Worm (Caenorhabditis elegans) whole organism, late embryonic: ENCODE measurements around the gene zipt-13.

ENCODE experiments used
- C08G9.2 ChIP-seq: sonication (generic microtip); optimal IDR thresholded peaks from 2 replicates; lab custom pipeline; 2016; ENCODE audit warnings: mild to moderate bottlenecking, missing genetic modification characterization, moderate library complexity, missing compliant biosample characterization
- C38D4.7 ChIP-seq: fragments of 200-800 bp; sonication (Bioruptor generic); optimal IDR thresholded peaks from 2 replicates; lab custom pipeline; 2018; ENCODE audit warnings: mild to moderate bottlenecking, missing genetic modification characterization, moderate library complexity, missing compliant biosample characterization
- F13H6.1 ChIP-seq: sonication (generic microtip); optimal IDR thresholded peaks from 2 replicates; lab custom pipeline; 2016; ENCODE audit warnings: missing genetic modification characterization, missing compliant biosample characterization
- K02D7.2 ChIP-seq: sonication (generic microtip); optimal IDR thresholded peaks from 2 replicates; lab custom pipeline; 2017; ENCODE audit warnings: mild to moderate bottlenecking, missing genetic modification characterization, missing compliant biosample characterization
- Y22D7AL.16 ChIP-seq: sonication (generic microtip); optimal IDR thresholded peaks from 2 replicates; lab custom pipeline; 2016; ENCODE audit warnings: missing genetic modification characterization, missing compliant biosample characterization
- ahr-1 ChIP-seq: sonication (generic microtip); optimal IDR thresholded peaks from 2 replicates; lab custom pipeline; 2016; ENCODE audit warnings: missing genetic modification characterization, missing compliant biosample characterization
- ceh-14 ChIP-seq: sonication (generic microtip); optimal IDR thresholded peaks from 2 replicates; lab custom pipeline; 2016; ENCODE audit warnings: missing genotype, missing genetic modification characterization, missing compliant biosample characterization
- ceh-18 ChIP-seq: sonication (generic microtip); optimal IDR thresholded peaks from 2 replicates; lab custom pipeline; 2016; ENCODE audit warnings: missing genetic modification characterization, missing compliant biosample characterization
- ceh-19 ChIP-seq: fragments of 200-800 bp; sonication (Bioruptor generic); optimal IDR thresholded peaks from 2 replicates; lab custom pipeline; 2018; ENCODE audit warnings: mild to moderate bottlenecking, missing genetic modification characterization, missing compliant biosample characterization
- ceh-2 ChIP-seq: sonication (generic microtip); optimal IDR thresholded peaks from 2 replicates; lab custom pipeline; 2016; ENCODE audit warnings: missing genotype, missing genetic modification characterization, missing compliant biosample characterization
- ceh-30 ChIP-seq: fragments of 150-350 bp; optimal IDR thresholded peaks from 2 replicates; lab custom pipeline; 2014; ENCODE audit warnings: missing biosample characterization, missing genetic modification characterization
- ceh-45 ChIP-seq: fragments of 200-800 bp; sonication (Bioruptor generic); IDR thresholded peaks from 2 replicates; pipeline ENCODE4 v1.3.6; 2022; ENCODE audit warnings: missing genetic modification reagents, missing genetic modification characterization, missing compliant biosample characterization
- ceh-6 ChIP-seq: fragments of 200-800 bp; sonication (Bioruptor generic); optimal IDR thresholded peaks from 2 replicates; lab custom pipeline; 2018; ENCODE audit warnings: mild to moderate bottlenecking, missing genetic modification characterization, missing compliant biosample characterization
- che-1 ChIP-seq: sonication (generic microtip); optimal IDR thresholded peaks from 2 replicates; lab custom pipeline; 2016; ENCODE audit warnings: mild to moderate bottlenecking, missing genetic modification characterization, missing compliant biosample characterization
- dmd-4 ChIP-seq: sonication (generic microtip); optimal IDR thresholded peaks from 2 replicates; lab custom pipeline; 2016; ENCODE audit warnings: borderline replicate concordance, missing genetic modification characterization, missing compliant biosample characterization
- dve-1 ChIP-seq: sonication (generic microtip); optimal IDR thresholded peaks from 2 replicates; lab custom pipeline; 2017; ENCODE audit warnings: antibody characterized with exemption, mild to moderate bottlenecking, missing genetic modification characterization, missing compliant biosample characterization
- ets-4 ChIP-seq: sonication (generic microtip); optimal IDR thresholded peaks from 2 replicates; lab custom pipeline; 2016; ENCODE audit warnings: missing genetic modification characterization, missing compliant biosample characterization
- eyg-1 ChIP-seq: sonication (generic microtip); optimal IDR thresholded peaks from 2 replicates; lab custom pipeline; 2016; ENCODE audit warnings: missing genotype, missing genetic modification characterization, missing compliant biosample characterization
- fax-1 ChIP-seq: sonication (generic microtip); optimal IDR thresholded peaks from 2 replicates; lab custom pipeline; 2016; ENCODE audit warnings: missing genotype, missing genetic modification characterization, missing compliant biosample characterization
- fkh-10 ChIP-seq: fragments of 150-350 bp; optimal IDR thresholded peaks from 2 replicates; lab custom pipeline; 2014; ENCODE audit warnings: missing biosample characterization, missing genetic modification reagents, missing genetic modification characterization
- fkh-6 ChIP-seq: sonication (generic microtip); optimal IDR thresholded peaks from 2 replicates; lab custom pipeline; 2016; ENCODE audit warnings: missing genetic modification characterization, missing compliant biosample characterization
- gmeb-2 ChIP-seq: sonication (generic microtip); optimal IDR thresholded peaks from 2 replicates; lab custom pipeline; 2016; ENCODE audit warnings: missing genetic modification characterization, inconsistent platforms, missing compliant biosample characterization
- hlh-15 ChIP-seq: sonication (generic microtip); optimal IDR thresholded peaks from 2 replicates; lab custom pipeline; 2016; ENCODE audit warnings: missing genetic modification characterization, missing compliant biosample characterization
- hlh-30 ChIP-seq: sonication (generic microtip); optimal IDR thresholded peaks from 2 replicates; lab custom pipeline; 2017; ENCODE audit warnings: antibody characterized with exemption, missing genetic modification characterization, missing compliant biosample characterization; ENCODE audit not compliant: insufficient read depth
- hlh-6 ChIP-seq: sonication (generic microtip); optimal IDR thresholded peaks from 2 replicates; lab custom pipeline; 2016; ENCODE audit warnings: missing genotype, missing genetic modification characterization, missing compliant biosample characterization
- hlh-8 ChIP-seq: sonication (generic microtip); optimal IDR thresholded peaks from 2 replicates; lab custom pipeline; 2016; ENCODE audit warnings: missing genotype, missing genetic modification characterization, missing compliant biosample characterization
- madf-2 ChIP-seq: sonication (generic microtip); optimal IDR thresholded peaks from 2 replicates; lab custom pipeline; 2017; ENCODE audit warnings: missing genetic modification characterization, missing compliant biosample characterization
- mec-3 ChIP-seq: sonication (generic microtip); optimal IDR thresholded peaks from 2 replicates; lab custom pipeline; 2016; ENCODE audit warnings: borderline replicate concordance, missing genetic modification characterization, missing compliant biosample characterization
- nfya-1 ChIP-seq: sonication (generic microtip); optimal IDR thresholded peaks from 2 replicates; lab custom pipeline; 2017; ENCODE audit warnings: missing genetic modification characterization, mild to moderate bottlenecking, missing compliant biosample characterization, antibody characterized with exemption, moderate library complexity
- nhr-232 ChIP-seq: sonication (generic microtip); optimal IDR thresholded peaks from 2 replicates; lab custom pipeline; 2016; ENCODE audit warnings: missing genetic modification characterization, missing compliant biosample characterization
- npax-4 ChIP-seq: sonication (generic microtip); optimal IDR thresholded peaks from 2 replicates; lab custom pipeline; 2016; ENCODE audit warnings: missing genetic modification characterization, missing compliant biosample characterization
- pag-3 ChIP-seq: sonication (generic microtip); optimal IDR thresholded peaks from 2 replicates; lab custom pipeline; 2016; ENCODE audit warnings: missing compliant biosample characterization, missing genetic modification characterization, borderline replicate concordance
- pat-9 ChIP-seq: fragments of 200-800 bp; sonication (Bioruptor generic); optimal IDR thresholded peaks from 2 replicates; lab custom pipeline; 2018; ENCODE audit warnings: mild to moderate bottlenecking, missing genetic modification characterization, moderate library complexity, missing compliant biosample characterization
- pax-1 ChIP-seq: fragments of 150-350 bp; optimal IDR thresholded peaks from 2 replicates; lab custom pipeline; 2014; ENCODE audit warnings: missing biosample characterization, missing genetic modification characterization
- pqm-1 ChIP-seq: sonication (generic microtip); optimal IDR thresholded peaks from 2 replicates; lab custom pipeline; 2016; ENCODE audit warnings: missing genetic modification characterization, missing compliant biosample characterization
- pros-1 ChIP-seq: fragments of 150-350 bp; optimal IDR thresholded peaks from 2 replicates; lab custom pipeline; 2014; ENCODE audit warnings: missing biosample characterization, missing genetic modification reagents, missing genetic modification characterization
- rnt-1 ChIP-seq: sonication (generic microtip); optimal IDR thresholded peaks from 2 replicates; lab custom pipeline; 2016; ENCODE audit warnings: missing genetic modification characterization, missing compliant biosample characterization
- sdc-2 ChIP-seq: sonication (generic microtip); optimal IDR thresholded peaks from 2 replicates; lab custom pipeline; 2016; ENCODE audit warnings: missing genotype, missing genetic modification characterization, missing compliant biosample characterization
- sox-2 ChIP-seq: fragments of 200-800 bp; sonication (Bioruptor generic); IDR thresholded peaks from 2 replicates; pipeline ENCODE4 v1.3.6; 2022; ENCODE audit warnings: missing genetic modification reagents, missing genetic modification characterization, missing compliant biosample characterization
- tbx-2 ChIP-seq: sonication (generic microtip); optimal IDR thresholded peaks from 2 replicates; lab custom pipeline; 2016; ENCODE audit warnings: missing genetic modification characterization, missing compliant biosample characterization
- tbx-7 ChIP-seq: sonication (generic microtip); optimal IDR thresholded peaks from 2 replicates; lab custom pipeline; 2016; ENCODE audit warnings: missing genotype, missing genetic modification characterization, missing compliant biosample characterization
- ttx-3 ChIP-seq: sonication (generic microtip); optimal IDR thresholded peaks from 2 replicates; lab custom pipeline; 2016; ENCODE audit warnings: missing genetic modification reagents, missing genetic modification characterization, missing compliant biosample characterization
- unc-42 ChIP-seq: sonication (generic microtip); optimal IDR thresholded peaks from 2 replicates; lab custom pipeline; 2016; ENCODE audit warnings: missing genotype, missing genetic modification characterization, missing compliant biosample characterization
- unc-86 ChIP-seq: sonication (generic microtip); optimal IDR thresholded peaks from 2 replicates; lab custom pipeline; 2016; ENCODE audit warnings: missing genetic modification characterization, missing compliant biosample characterization

Gene zipt-13

DNA sequence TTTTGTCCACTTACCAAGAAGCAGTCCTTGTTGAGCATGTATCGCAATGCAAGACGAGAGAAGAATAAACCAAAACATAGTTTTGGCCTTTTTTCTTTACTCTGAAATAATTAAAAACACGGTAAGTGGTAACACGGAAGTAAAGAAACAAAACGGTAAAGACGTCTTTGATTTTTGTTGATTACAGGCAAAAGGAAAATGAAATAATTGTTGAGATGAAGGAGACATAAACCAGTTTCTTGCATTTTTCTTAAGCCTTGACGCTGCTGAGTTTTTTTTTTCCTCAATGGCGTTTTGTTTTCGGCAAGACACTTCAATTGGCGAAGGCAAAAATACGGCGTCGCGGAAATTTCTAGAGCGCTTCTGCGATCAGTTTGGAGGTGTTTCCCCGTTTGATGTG lies at the start of gene zipt-13:
TSS of gene zipt-13 (minus strand) at position 101 of the 400 bp plus-strand sequence.
- TF ChIP-seq ceh-2 (tag; lab: Kevin White, UChicago) (no peak), hlh-8 (tag; lab: Kevin White, UChicago) (no peak), pag-3 (tag; lab: Kevin White, UChicago) (no peak), tbx-2 (tag; lab: Kevin White, UChicago) (no peak), tbx-7 (tag; lab: Kevin White, UChicago) (no peak), dve-1 (tag; lab: Kevin White, UChicago) (no peak), nhr-232 (tag; lab: Kevin White, UChicago) (no peak)

DNA sequence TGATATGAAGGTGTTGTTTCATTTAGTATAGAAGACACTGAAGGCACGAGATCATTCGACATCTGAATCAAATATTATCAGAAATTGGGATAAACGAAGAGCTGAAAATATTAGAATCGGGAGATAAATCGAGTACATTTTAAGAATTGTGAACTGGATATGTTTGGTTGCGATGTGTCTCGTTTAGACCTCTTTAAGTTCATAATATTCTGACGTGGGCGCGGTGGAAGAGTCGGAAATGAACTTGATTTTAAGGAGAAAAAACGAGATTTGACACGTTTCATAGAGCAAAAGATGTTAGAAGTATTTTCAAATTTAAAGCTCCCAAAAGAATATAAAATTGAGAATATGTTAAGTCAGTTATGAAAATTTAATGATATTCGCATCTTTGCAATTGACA lies 48.9 kb upstream of the zipt-13 start, which contains the start of gene npr-6:
TSS of gene npr-6 (minus strand) at position 101 of the 400 bp plus-strand sequence.
- TF ChIP-seq ceh-19 (GFP tag; lab: Kevin White, UChicago) (no peak), ceh-14 (no peak), pax-1 (no peak), dve-1 (tag; lab: Kevin White, UChicago) (no peak), hlh-30 (tag; lab: Kevin White, UChicago) (no peak), pag-3 (tag; lab: Kevin White, UChicago) (no peak), fkh-6 (tag; lab: Kevin White, UChicago) (no peak), mec-3 (tag; lab: Kevin White, UChicago) (no peak), rnt-1 (tag; lab: Kevin White, UChicago) (no peak), pros-1 (no peak), C38D4.7 (no peak), ttx-3 (no peak), sox-2 (GFP tag; lab: Robert Waterston, UW) (no peak), ceh-6 (GFP tag; lab: Kevin White, UChicago) (no peak), F13H6.1 (tag; lab: Kevin White, UChicago) (no peak), madf-2 (no peak)

DNA sequence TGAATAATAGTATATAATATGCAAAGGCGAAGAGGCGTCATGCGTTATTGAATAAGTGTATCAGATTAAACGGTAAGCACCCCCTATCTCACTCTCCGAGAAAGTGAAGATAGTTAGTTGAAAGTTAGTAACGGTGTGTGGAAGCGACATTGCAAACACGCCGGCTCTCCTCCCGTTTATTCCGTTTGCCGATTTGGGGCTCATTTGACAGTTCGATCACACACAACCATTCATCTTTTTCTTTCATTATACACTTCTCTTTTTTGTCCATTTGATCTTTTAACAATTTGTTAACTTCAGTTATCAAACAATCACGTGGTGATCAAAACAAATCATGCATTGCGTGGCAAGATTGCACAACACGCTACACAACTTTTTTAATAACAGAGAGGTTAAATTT lies 42.6 kb upstream of the zipt-13 start, which contains the start of gene slc-9B.1:
TSS of gene slc-9B.1 (plus strand) at position 301 of the 400 bp plus-strand sequence.
- TF ChIP-seq ceh-18 (tag; lab: Kevin White, UChicago) (no peak), pag-3 (tag; lab: Kevin White, UChicago) (no peak), sox-2 (GFP tag; lab: Robert Waterston, UW) (no peak), nhr-232 (tag; lab: Kevin White, UChicago) (no peak), pqm-1 (tag; lab: Kevin White, UChicago) (no peak), ceh-45 (GFP tag; lab: Robert Waterston, UW) (no peak), eyg-1 (tag; lab: Kevin White, UChicago) (no peak)
- TF ChIP-seq, all 69 proteins: peak for 0

DNA sequence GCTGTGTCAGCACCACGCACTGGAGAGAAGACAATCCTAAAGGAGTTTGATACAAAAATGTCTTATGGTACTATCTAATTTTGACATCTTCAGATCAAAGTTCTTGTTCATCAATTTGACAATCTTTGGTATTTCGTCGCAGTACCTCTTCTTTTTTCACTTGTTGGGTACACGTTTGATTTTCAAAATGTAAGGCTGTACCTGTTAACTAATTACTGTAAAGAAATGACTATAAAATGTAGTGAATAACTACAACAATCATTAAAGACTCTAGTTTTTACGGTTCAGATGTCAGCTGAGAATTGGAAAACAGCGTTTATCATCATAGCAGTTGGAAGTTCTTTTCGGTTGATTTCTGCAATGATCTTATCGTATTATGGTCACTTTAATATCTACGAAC lies 40.4 kb upstream of the zipt-13 start:
- no peak for TF ChIP-seq sdc-2 (tag; lab: Kevin White, UChicago)
- no peak for TF ChIP-seq fax-1 (tag; lab: Kevin White, UChicago)
- TF ChIP-seq pax-1: no peak
- no peak for TF ChIP-seq K02D7.2
- no peak for TF ChIP-seq madf-2
- no peak for TF ChIP-seq gmeb-2
- no peak for TF ChIP-seq nfya-1 (tag; lab: Kevin White, UChicago)
- TF ChIP-seq ceh-6 (GFP tag; lab: Kevin White, UChicago): no peak
- TF ChIP-seq npax-4: no peak
- no peak for TF ChIP-seq hlh-8 (tag; lab: Kevin White, UChicago)
- TF ChIP-seq che-1 (tag; lab: Kevin White, UChicago): no peak
- TF ChIP-seq, all 69 proteins: peak for 0

DNA sequence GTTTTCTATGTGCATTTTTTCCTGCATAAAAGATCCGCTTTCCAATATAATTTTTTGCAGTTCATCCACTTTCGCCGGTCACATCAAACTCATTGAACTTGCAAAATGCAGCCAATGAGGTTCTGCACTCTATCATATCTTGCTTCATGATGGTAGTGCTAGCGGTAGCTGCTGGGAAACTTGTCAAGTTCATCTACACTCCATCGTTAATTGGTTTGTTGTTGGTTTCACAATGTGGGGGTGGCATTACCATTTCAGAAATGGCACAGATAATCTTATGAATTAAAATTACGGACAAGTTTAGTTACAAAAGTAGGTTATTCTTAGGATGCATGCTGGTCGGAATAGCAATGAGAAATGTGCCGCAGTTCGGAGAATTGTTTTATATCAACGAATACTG lies 37.7 kb upstream of the zipt-13 start:
- TF ChIP-seq Y22D7AL.16 (tag; lab: Kevin White, UChicago): no peak
- no peak for TF ChIP-seq unc-86
- no peak for TF ChIP-seq pax-1
- TF ChIP-seq pat-9: no peak
- TF ChIP-seq ceh-2 (tag; lab: Kevin White, UChicago): no peak
- no peak for TF ChIP-seq hlh-15
- no peak for TF ChIP-seq pqm-1 (tag; lab: Kevin White, UChicago)
- TF ChIP-seq tbx-2 (tag; lab: Kevin White, UChicago): no peak
- TF ChIP-seq fkh-10 (GFP tag; lab: Kevin White, UChicago): no peak
- TF ChIP-seq hlh-30 (tag; lab: Kevin White, UChicago): no peak
- no peak for TF ChIP-seq dmd-4 (tag; lab: Kevin White, UChicago)
- TF ChIP-seq unc-42 (tag; lab: Kevin White, UChicago): no peak
- TF ChIP-seq ahr-1 (tag; lab: Kevin White, UChicago): no peak
- TF ChIP-seq ttx-3: no peak
- TF ChIP-seq hlh-6 (tag; lab: Kevin White, UChicago): no peak
- TF ChIP-seq ceh-19 (GFP tag; lab: Kevin White, UChicago): no peak
- TF ChIP-seq ceh-30 (tag; lab: Kevin White, UChicago): no peak
- no peak for TF ChIP-seq ceh-45 (GFP tag; lab: Robert Waterston, UW)
- no peak for TF ChIP-seq ets-4
- no peak for TF ChIP-seq C08G9.2 (tag; lab: Kevin White, UChicago)
